Fruit fly (Drosophila melanogaster) Kc167 (cell line): Measurements from ENCODE around the gene noi.

Source experiments
- Myc ChIP-seq: fragments of >200 bp; optimal IDR thresholded peaks from 2 replicates; lab custom pipeline; 2017; ENCODE audit warnings: missing external identifiers
- Sin3A ChIP-seq: fragments of >200 bp; optimal IDR thresholded peaks from 2 replicates; lab custom pipeline; 2018; ENCODE audit warnings: missing external identifiers
- h ChIP-seq: fragments of >200 bp; optimal IDR thresholded peaks from 3 replicates; lab custom pipeline; 2018; ENCODE audit warnings: missing external identifiers
- insv ChIP-seq: fragments of >200 bp; optimal IDR thresholded peaks from 3 replicates; lab custom pipeline; 2018; ENCODE audit warnings: missing external identifiers
- psq ChIP-seq: fragments of >200 bp; optimal IDR thresholded peaks from 2 replicates; lab custom pipeline; 2017; ENCODE audit warnings: missing external identifiers
- ttk ChIP-seq: sonication (Bioruptor generic); optimal IDR thresholded peaks from 2 replicates; lab custom pipeline; 2017; ENCODE audit warnings: missing external identifiers

- TF ChIP-seq ttk (lab: Kevin White, UChicago) (no peak), Myc (lab: Kevin White, UChicago) (no peak), Sin3A (lab: Kevin White, UChicago) (no peak), psq (no peak), insv (lab: Kevin White, UChicago) (no peak), h (no peak)
Observed at dm6 chr3R:5599521-5600360, 8.5 kb upstream of the noi start.
